Fruit fly (Drosophila melanogaster): ENCODE results near the gene CG3919.

DNA sequence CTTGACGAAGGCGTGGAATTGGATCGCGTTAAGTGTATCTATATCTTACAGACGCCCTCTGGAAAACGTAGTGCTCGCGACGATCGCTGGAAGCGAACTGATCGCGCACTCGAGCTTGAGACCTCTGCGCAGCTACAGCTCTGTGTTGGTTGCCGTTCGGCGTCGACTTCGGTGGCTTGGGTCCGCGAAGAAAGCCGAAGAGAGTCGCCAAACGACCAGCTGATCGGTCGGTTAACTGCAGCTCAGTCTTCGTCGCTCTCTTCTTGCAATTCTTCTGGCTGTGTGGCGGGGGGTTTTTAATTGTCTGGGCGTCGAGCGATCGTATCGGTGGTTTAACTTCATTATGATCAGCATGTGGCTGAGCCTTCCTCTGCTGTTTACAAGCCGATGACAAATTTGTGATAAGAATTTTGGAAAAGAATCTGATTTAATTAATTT is 16.9 kb downstream of the CG3919 start:
- TF ChIP-seq Hr38 (GFP tag; optimal IDR thresholded peaks at IDR 0.05) (no peak), CG4318 (GFP tag; optimal IDR thresholded peaks at IDR 0.05) (no peak), dsx (GFP tag; optimal IDR thresholded peaks at IDR 0.05; ENCODE audit: poor library complexity, severe bottlenecking) (peak; percentile 78), Met (GFP tag; optimal IDR thresholded peaks at IDR 0.05) (peak; percentile 36), Eip78C (GFP tag) (peak; percentile 84), pdm3 (GFP tag; optimal IDR thresholded peaks at IDR 0.05) (no peak), Ets21C (GFP tag; optimal IDR thresholded peaks at IDR 0.05) (no peak), CG9139 (GFP tag; optimal IDR thresholded peaks at IDR 0.05) (peak; percentile 84), Hr39 (GFP tag; optimal IDR thresholded peaks at IDR 0.05) (no peak), CG16779 (tag; optimal IDR thresholded peaks at IDR 0.05) (peak; percentile 52)
